Worm (Caenorhabditis elegans) whole organism, midembryonic: ENCODE results near the gene F59F3.6.

ENCODE experiments used
- flt-1 ChIP-seq: fragments of 200-800 bp; sonication (Bioruptor generic); IDR thresholded peaks from 2 replicates; pipeline ENCODE4 v1.3.6; 2022; ENCODE audit warnings: missing genetic modification characterization, missing compliant biosample characterization
- tab-1 ChIP-seq: fragments of 200-800 bp; sonication (Bioruptor generic); IDR thresholded peaks from 2 replicates; pipeline ENCODE4 v1.3.6; 2022; ENCODE audit warnings: missing genetic modification characterization, missing compliant biosample characterization

- no peak for TF ChIP-seq flt-1
- no peak for TF ChIP-seq tab-1 (GFP tag; lab: Robert Waterston, UW)
Measured at ce11 chrX:10999176-10999575, at the start of gene F59F3.6.
